Worm (Caenorhabditis elegans): Measurements from ENCODE around the gene srh-282.

DNA sequence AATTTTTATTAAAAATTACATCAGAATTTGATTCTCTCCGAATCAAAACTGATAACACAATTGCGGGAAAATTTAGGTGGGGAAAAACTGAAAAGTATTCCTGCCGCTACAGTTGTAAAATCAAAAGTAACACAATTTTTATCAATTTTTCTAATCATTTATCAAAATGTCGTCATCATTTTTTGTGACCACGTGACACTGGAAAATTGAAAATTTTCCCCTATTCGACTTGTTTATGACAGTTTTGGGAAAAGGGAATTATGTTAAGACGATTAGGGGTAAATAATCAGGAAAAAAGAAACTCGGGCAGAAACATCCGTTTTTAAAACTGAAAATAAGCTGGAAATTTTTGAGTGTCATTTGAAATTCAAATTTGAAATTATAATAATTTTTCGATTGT lies 23.6 kb upstream of the srh-282 start:
- TF ChIP-seq ama-1 (optimal IDR thresholded peaks at IDR 0.05) = no peak
- no peak for TF ChIP-seq tbx-37 (GFP tag; conservative IDR thresholded peaks at IDR 0.05)
- no peak for TF ChIP-seq hnd-1 (tag; optimal IDR thresholded peaks at IDR 0.05)
- TF ChIP-seq scrt-1 (GFP tag; IDR thresholded peaks at IDR 0.05) = no peak
- no peak for TF ChIP-seq B0310.2 (tag; optimal IDR thresholded peaks at IDR 0.05)
- no peak for TF ChIP-seq tra-4 (tag; optimal IDR thresholded peaks at IDR 0.05)
- no peak for TF ChIP-seq flt-1 (GFP tag; IDR thresholded peaks at IDR 0.05)
- TF ChIP-seq hmbx-1 (tag; optimal IDR thresholded peaks at IDR 0.05) = no peak
- TF ChIP-seq ets-7 (tag; optimal IDR thresholded peaks at IDR 0.05) = no peak
- TF ChIP-seq F13C5.2 (tag; optimal IDR thresholded peaks at IDR 0.05) = no peak
- TF ChIP-seq pes-1 (GFP tag; IDR thresholded peaks at IDR 0.05) = no peak
- no peak for TF ChIP-seq hmg-4 (GFP tag; optimal IDR thresholded peaks at IDR 0.05)
- TF ChIP-seq sea-1 (GFP tag; conservative IDR thresholded peaks at IDR 0.05) = no peak
